Worm (Caenorhabditis elegans): ENCODE data around the gene clk-1.

Gene clk-1

ce11 chrIII:5280228-5280627 lies 2.5 kb downstream of the clk-1 start:
- TF ChIP-seq ama-1 (optimal IDR thresholded peaks at IDR 0.05) (no peak), ceh-34 (tag; optimal IDR thresholded peaks at IDR 0.05) (no peak), ztf-16 (tag; optimal IDR thresholded peaks at IDR 0.05) (no peak)

ce11 chrIII:5285484-5285883 lies 7.8 kb downstream of the clk-1 start:
- no peak for TF ChIP-seq pros-1 (tag; optimal IDR thresholded peaks at IDR 0.05)
- no peak for TF ChIP-seq ceh-34 (tag; optimal IDR thresholded peaks at IDR 0.05)
- no peak for TF ChIP-seq pha-2 (tag; optimal IDR thresholded peaks at IDR 0.05)
- TF ChIP-seq ceh-18 (tag; optimal IDR thresholded peaks at IDR 0.05): no peak
- TF ChIP-seq T23F11.4 (GFP tag; optimal IDR thresholded peaks at IDR 0.05): no peak
- no peak for TF ChIP-seq pag-3 (tag; optimal IDR thresholded peaks at IDR 0.05; ENCODE audit: borderline replicate concordance)
- no peak for TF ChIP-seq nhr-232 (tag; optimal IDR thresholded peaks at IDR 0.05)
- no peak for TF ChIP-seq hlh-6 (tag; optimal IDR thresholded peaks at IDR 0.05)
- TF ChIP-seq hlh-13 (GFP tag; optimal IDR thresholded peaks at IDR 0.05): no peak
- no peak for TF ChIP-seq ceh-6 (GFP tag; optimal IDR thresholded peaks at IDR 0.05)
- TF ChIP-seq nhr-11 (tag; optimal IDR thresholded peaks at IDR 0.05): no peak
- no peak for TF ChIP-seq hlh-30 (tag; optimal IDR thresholded peaks at IDR 0.05; ENCODE audit: insufficient read depth)
- TF ChIP-seq hlh-8 (tag; optimal IDR thresholded peaks at IDR 0.05): no peak

ce11 chrIII:5286205-5286604 lies 8.5 kb downstream of the clk-1 start, which contains the start of gene ZC395.11:
ZC395.11 (minus strand) TSS chrIII:5286305.
- TF ChIP-seq fax-1 (tag; optimal IDR thresholded peaks at IDR 0.05) (no peak), ceh-6 (GFP tag; optimal IDR thresholded peaks at IDR 0.05) (no peak), mec-3 (tag; optimal IDR thresholded peaks at IDR 0.05; ENCODE audit: borderline replicate concordance) (no peak)

ce11 chrIII:5287877-5288276 lies 10.2 kb downstream of the clk-1 start, which contains the start of gene T15B12.1:
T15B12.1 (plus strand) TSS chrIII:5288177.
- no peak for TF ChIP-seq ceh-14 (tag; optimal IDR thresholded peaks at IDR 0.05)
- no peak for TF ChIP-seq F13H6.1 (tag; optimal IDR thresholded peaks at IDR 0.05)
- TF ChIP-seq pag-3 (tag; optimal IDR thresholded peaks at IDR 0.05; ENCODE audit: borderline replicate concordance): no peak
- TF ChIP-seq ceh-24 (tag; optimal IDR thresholded peaks at IDR 0.05): no peak
- no peak for TF ChIP-seq pat-9 (tag; optimal IDR thresholded peaks at IDR 0.05)
- no peak for TF ChIP-seq madf-2 (tag; optimal IDR thresholded peaks at IDR 0.05)
- no peak for TF ChIP-seq K09A11.1 (tag; optimal IDR thresholded peaks at IDR 0.05; ENCODE audit: insufficient read depth)
- TF ChIP-seq tbx-7 (tag; optimal IDR thresholded peaks at IDR 0.05): no peak
- TF ChIP-seq hlh-8 (tag; optimal IDR thresholded peaks at IDR 0.05): no peak
- TF ChIP-seq syd-9 (tag; optimal IDR thresholded peaks at IDR 0.05): no peak
- TF ChIP-seq T23F11.4 (GFP tag; optimal IDR thresholded peaks at IDR 0.05): no peak
- TF ChIP-seq ceh-22 (tag; optimal IDR thresholded peaks at IDR 0.05): no peak
- TF ChIP-seq odd-2 (tag; optimal IDR thresholded peaks at IDR 0.05): no peak

ce11 chrIII:5290230-5290629 lies 12.5 kb downstream of the clk-1 start:
- TF ChIP-seq unc-42 (tag; optimal IDR thresholded peaks at IDR 0.05) (no peak), eyg-1 (tag; optimal IDR thresholded peaks at IDR 0.05) (no peak), che-1 (tag; optimal IDR thresholded peaks at IDR 0.05) (no peak), pat-9 (tag; optimal IDR thresholded peaks at IDR 0.05) (no peak), ceh-6 (GFP tag; optimal IDR thresholded peaks at IDR 0.05) (no peak), elt-4 (tag; optimal IDR thresholded peaks at IDR 0.05) (no peak), unc-55 (GFP tag; optimal IDR thresholded peaks at IDR 0.05) (no peak), ceh-19 (GFP tag; optimal IDR thresholded peaks at IDR 0.05) (no peak), fkh-6 (tag; optimal IDR thresholded peaks at IDR 0.05) (no peak), ahr-1 (tag; optimal IDR thresholded peaks at IDR 0.05) (no peak), pros-1 (tag; optimal IDR thresholded peaks at IDR 0.05) (no peak), Y22D7AL.16 (tag; optimal IDR thresholded peaks at IDR 0.05) (no peak), hlh-6 (tag; optimal IDR thresholded peaks at IDR 0.05) (no peak), tbx-7 (tag; optimal IDR thresholded peaks at IDR 0.05) (no peak), ceh-2 (tag; optimal IDR thresholded peaks at IDR 0.05) (no peak)
